Worm (Caenorhabditis elegans): ENCODE measurements around the gene sqrd-1.

sqrd-1 gene

ce11 chrIV:14240173-14240572, 20.5 kb downstream of the sqrd-1 start:
- peak; percentile 77 for TF ChIP-seq snpc-1.1 (tag; optimal IDR thresholded peaks at IDR 0.05; ENCODE audit: insufficient read depth)
- TF ChIP-seq snpc-4 (GFP tag; optimal IDR thresholded peaks at IDR 0.05): peak; percentile 8
- peak; percentile 62 to 96 (median 71) for TF ChIP-seq snpc-4 (tag; optimal IDR thresholded peaks at IDR 0.05)
- peak; percentile 49 for TF ChIP-seq hmg-1.2 (GFP tag; IDR thresholded peaks at IDR 0.05)
- peak; percentile 85 for TF ChIP-seq attf-6 (GFP tag; IDR thresholded peaks at IDR 0.05)

- TF ChIP-seq snpc-4 (GFP tag; optimal IDR thresholded peaks at IDR 0.05): no peak
- TF ChIP-seq snpc-4 (tag; optimal IDR thresholded peaks at IDR 0.05): peak in 2 of 4 experiments; percentile 19 to 45
- TF ChIP-seq attf-6 (GFP tag; IDR thresholded peaks at IDR 0.05): peak; percentile 56
- no peak for TF ChIP-seq ceh-58 (GFP tag; IDR thresholded peaks at IDR 0.05)
Observed at ce11 chrIV:14241382-14242122, 21.9 kb downstream of the sqrd-1 start, which contains the start of gene Y64G10A.10. Gene Y64G10A.10 (minus strand): TSS chrIV:14241432.

ce11 chrIV:14244357-14244756, 24.7 kb downstream of the sqrd-1 start, which contains the start of gene Y64G10A.2:
Gene Y64G10A.2 (minus strand): TSS chrIV:14244457.
- TF ChIP-seq dpl-1 (GFP tag; optimal IDR thresholded peaks at IDR 0.05): no peak
- no peak for TF ChIP-seq B0035.1 (tag; optimal IDR thresholded peaks at IDR 0.05)
- no peak for TF ChIP-seq nhr-120 (GFP tag; IDR thresholded peaks at IDR 0.05)
- no peak for TF ChIP-seq B0336.3 (GFP tag; IDR thresholded peaks at IDR 0.05)
- no peak for TF ChIP-seq F37B4.10 (GFP tag; IDR thresholded peaks at IDR 0.05)
- no peak for TF ChIP-seq sdz-38 (tag; optimal IDR thresholded peaks at IDR 0.05)
- TF ChIP-seq snpc-3.4 (tag; optimal IDR thresholded peaks at IDR 0.05): no peak
- no peak for TF ChIP-seq bed-1 (GFP tag; IDR thresholded peaks at IDR 0.05)
- TF ChIP-seq ceh-91 (GFP tag; IDR thresholded peaks at IDR 0.05): no peak
- TF ChIP-seq Y79H2A.3 (GFP tag; conservative IDR thresholded peaks at IDR 0.05): no peak
- TF ChIP-seq cebp-2 (GFP tag; IDR thresholded peaks at IDR 0.05): no peak
- TF ChIP-seq hlh-26 (GFP tag; conservative IDR thresholded peaks at IDR 0.05): no peak
- TF ChIP-seq tbx-9 (tag; optimal IDR thresholded peaks at IDR 0.05; ENCODE audit: borderline replicate concordance): no peak
- TF ChIP-seq ets-4 (GFP tag; optimal IDR thresholded peaks at IDR 0.05): no peak
- TF ChIP-seq madf-10 (tag; optimal IDR thresholded peaks at IDR 0.05): no peak
- no peak for TF ChIP-seq attf-5 (GFP tag; optimal IDR thresholded peaks at IDR 0.05)

- TF ChIP-seq Y95B8A.8 (GFP tag; IDR thresholded peaks at IDR 0.05): no peak
Observed at ce11 chrIV:14249447-14249846, 29.8 kb downstream of the sqrd-1 start.

ce11 chrIV:14250113-14250512, 30.4 kb downstream of the sqrd-1 start, which contains the start of gene srab-24:
Gene srab-24 (minus strand): TSS chrIV:14250213.
- TF ChIP-seq egl-44 (GFP tag; IDR thresholded peaks at IDR 0.05) (no peak), madf-3 (GFP tag; IDR thresholded peaks at IDR 0.05) (no peak), snpc-1.1 (tag; optimal IDR thresholded peaks at IDR 0.05; ENCODE audit: insufficient read depth) (no peak), zfh-2 (GFP tag; conservative IDR thresholded peaks at IDR 0.05) (no peak), zim-3 (tag; optimal IDR thresholded peaks at IDR 0.05) (no peak), lsl-1 (GFP tag; optimal IDR thresholded peaks at IDR 0.05) (no peak), B0035.1 (tag; optimal IDR thresholded peaks at IDR 0.05) (no peak), ztf-25 (GFP tag; IDR thresholded peaks at IDR 0.05) (no peak), dox-1 (GFP tag; IDR thresholded peaks at IDR 0.05) (no peak), let-607 (tag; optimal IDR thresholded peaks at IDR 0.05) (no peak), dpl-1 (GFP tag; optimal IDR thresholded peaks at IDR 0.05) (no peak), F37B4.10 (GFP tag; IDR thresholded peaks at IDR 0.05) (no peak), ceh-79 (tag; optimal IDR thresholded peaks at IDR 0.05) (no peak), lsy-27 (tag; optimal IDR thresholded peaks at IDR 0.05; ENCODE audit: borderline replicate concordance, insufficient read depth) (no peak), F23B12.7 (tag; optimal IDR thresholded peaks at IDR 0.05; ENCODE audit: insufficient read depth) (no peak), snpc-4 (GFP tag; optimal IDR thresholded peaks at IDR 0.05) (no peak), snpc-4 (tag; optimal IDR thresholded peaks at IDR 0.05) (no peak), rpc-1 (optimal IDR thresholded peaks at IDR 0.05) (no peak), rpc-1 (tag; optimal IDR thresholded peaks at IDR 0.05) (no peak), rec-8 (tag; optimal IDR thresholded peaks at IDR 0.05) (no peak), C17E4.6 (GFP tag; IDR thresholded peaks at IDR 0.05) (no peak)

Data from whole organism, young adult.